Worm (Caenorhabditis elegans) whole organism, midembryonic: ENCODE results near the gene cwp-1.

Source experiments
- T22C8.4 ChIP-seq: fragments of 200-800 bp; sonication (Bioruptor generic); IDR thresholded peaks from 2 replicates; pipeline ENCODE4 v1.3.6; 2022; ENCODE audit warnings: missing genetic modification characterization, missing compliant biosample characterization
- cog-1 ChIP-seq: sonication (generic microtip); optimal IDR thresholded peaks from 2 replicates; lab custom pipeline; 2016; ENCODE audit warnings: missing genetic modification characterization, missing compliant biosample characterization
- med-1 ChIP-seq: sonication (generic microtip); optimal IDR thresholded peaks from 2 replicates; lab custom pipeline; 2017; ENCODE audit warnings: missing genetic modification characterization, mild to moderate bottlenecking, missing compliant biosample characterization, antibody characterized with exemption, missing genetic modification reagents; ENCODE audit not compliant: insufficient read depth
- ref-1 ChIP-seq: fragments of 200-800 bp; sonication (Bioruptor generic); conservative IDR thresholded peaks from 2 replicates; pipeline ENCODE4 v1.3.6; 2022; ENCODE audit warnings: missing genetic modification reagents, missing genetic modification characterization, missing compliant biosample characterization
- tab-1 ChIP-seq: fragments of 200-800 bp; sonication (Bioruptor generic); IDR thresholded peaks from 2 replicates; pipeline ENCODE4 v1.3.6; 2022; ENCODE audit warnings: missing genetic modification characterization, missing compliant biosample characterization
- ztf-23 ChIP-seq: fragments of 200-800 bp; sonication (Bioruptor generic); IDR thresholded peaks from 2 replicates; pipeline ENCODE4 v1.3.6; 2022; ENCODE audit warnings: missing genetic modification reagents, missing genetic modification characterization, missing compliant biosample characterization

ce11 chrV:4846507-4846906 is 5.4 kb upstream of the cwp-1 start:
- TF ChIP-seq med-1 (GFP tag; lab: Kevin White, UChicago) (no peak), ref-1 (no peak), tab-1 (GFP tag; lab: Robert Waterston, UW) (no peak), cog-1 (tag; lab: Kevin White, UChicago) (no peak), T22C8.4 (GFP tag; lab: Robert Waterston, UW) (no peak), ztf-23 (GFP tag; lab: Robert Waterston, UW) (no peak)
